Fruit fly (Drosophila melanogaster) whole organism, embryonic: ENCODE data around the gene CG6693.
A peak's percentile ranks its signal among the peaks of the same experiment; 100 is the strongest.

Source experiments
- CG11695 ChIP-seq: fragments of 200-800 bp; sonication (Bioruptor generic); IDR thresholded peaks from 3 replicates; pipeline ENCODE4 v1.3.6; 2022; ENCODE audit warnings: missing biosample characterization, missing genetic modification characterization
- CG13624 ChIP-seq: fragments of 200-800 bp; sonication (Bioruptor generic); optimal IDR thresholded peaks from 2 replicates; lab custom pipeline; 2016; ENCODE audit warnings: missing biosample characterization, missing genetic modification characterization
- CG18262 ChIP-seq: fragments of 200-800 bp; optimal IDR thresholded peaks from 3 replicates; lab custom pipeline; 2019; ENCODE audit warnings: missing biosample characterization, mild to moderate bottlenecking, missing genetic modification characterization, moderate library complexity
- CG18764 ChIP-seq: fragments of 200-800 bp; sonication (Bioruptor generic); optimal IDR thresholded peaks from 3 replicates; lab custom pipeline; 2016; ENCODE audit warnings: missing biosample characterization, missing genetic modification characterization
- CG30403 ChIP-seq: fragments of 200-800 bp; sonication (Bioruptor generic); optimal IDR thresholded peaks from 3 replicates; lab custom pipeline; 2016; ENCODE audit warnings: missing biosample characterization, missing genetic modification characterization
- CG3281 ChIP-seq: fragments of 200-800 bp; sonication (Bioruptor generic); optimal IDR thresholded peaks from 3 replicates; lab custom pipeline; 2017; ENCODE audit warnings: missing biosample characterization, mild to moderate bottlenecking, missing genetic modification characterization
- CG34224 ChIP-seq: fragments of 200-800 bp; sonication (Bioruptor generic); IDR thresholded peaks from 3 replicates; pipeline ENCODE4 v1.3.6; 2022; ENCODE audit warnings: missing biosample characterization, missing genetic modification characterization; ENCODE audit not compliant: partially characterized antibody
- CG4424 ChIP-seq: fragments of 200-800 bp; sonication (Bioruptor generic); optimal IDR thresholded peaks from 3 replicates; lab custom pipeline; 2016; ENCODE audit warnings: missing biosample characterization, missing genetic modification characterization
- CG4820 ChIP-seq: fragments of 200-800 bp; sonication (Bioruptor generic); optimal IDR thresholded peaks from 3 replicates; lab custom pipeline; 2016; ENCODE audit warnings: missing biosample characterization, missing genetic modification characterization
- CG5180 ChIP-seq: fragments of 200-800 bp; sonication (Bioruptor generic); optimal IDR thresholded peaks from 3 replicates; lab custom pipeline; 2017; ENCODE audit warnings: missing biosample characterization, missing genetic modification characterization, mild to moderate bottlenecking, moderate library complexity, missing genetic modification reagents
- CG5245 ChIP-seq: fragments of 200-800 bp; sonication (Bioruptor generic); optimal IDR thresholded peaks from 3 replicates; lab custom pipeline; 2016; ENCODE audit warnings: missing biosample characterization, missing genetic modification characterization
- CG6254 ChIP-seq: fragments of 200-800 bp; sonication (Bioruptor generic); optimal IDR thresholded peaks from 3 replicates; lab custom pipeline; 2017; ENCODE audit warnings: mild to moderate bottlenecking, missing biosample characterization, missing genetic modification reagents, missing genetic modification characterization
- CG6272 ChIP-seq: fragments of 200-800 bp; sonication (Bioruptor generic); IDR thresholded peaks from 2 replicates; pipeline ENCODE4 v1.3.6; 2022; ENCODE audit warnings: missing biosample characterization, missing genetic modification characterization
- CG7372 ChIP-seq: fragments of 200-800 bp; sonication (Bioruptor generic); IDR thresholded peaks from 2 replicates; pipeline ENCODE4 v1.3.6; 2022; ENCODE audit warnings: missing biosample characterization, missing genetic modification characterization
- CG7556 ChIP-seq: fragments of 200-800 bp; sonication (Bioruptor generic); optimal IDR thresholded peaks from 2 replicates; lab custom pipeline; 2017; ENCODE audit warnings: missing biosample characterization, mild to moderate bottlenecking, missing genetic modification characterization
- CG7963 ChIP-seq: fragments of 200-800 bp; sonication (Bioruptor generic); IDR thresholded peaks from 3 replicates; pipeline ENCODE4 v1.3.6; 2022; ENCODE audit warnings: missing biosample characterization, missing genetic modification characterization; ENCODE audit not compliant: partially characterized antibody
- CG9932 ChIP-seq: fragments of 200-800 bp; sonication (Bioruptor generic); IDR thresholded peaks from 2 replicates; pipeline ENCODE4 v1.3.6; 2022; ENCODE audit warnings: missing biosample characterization, missing genetic modification characterization
- CkIIα-i1 ChIP-seq: fragments of 200-800 bp; sonication (Bioruptor generic); IDR thresholded peaks from 2 replicates; pipeline ENCODE4 v1.3.6; 2022; ENCODE audit warnings: missing biosample characterization, missing genetic modification characterization
- Dfd ChIP-seq, 2 experiments: fragments of >200 bp; optimal IDR thresholded peaks; 2 replicates each; lab custom pipeline; 2017; ENCODE audit warnings: missing biosample characterization in 2 of 2, missing genetic modification characterization in 2 of 2
- Doc3 ChIP-seq: fragments of 200-800 bp; sonication (Bioruptor generic); IDR thresholded peaks from 3 replicates; pipeline ENCODE4 v1.3.6; 2022; ENCODE audit warnings: missing biosample characterization, missing genetic modification characterization; ENCODE audit not compliant: partially characterized antibody
- Drgx ChIP-seq: fragments of 200-800 bp; sonication (Bioruptor generic); IDR thresholded peaks from 2 replicates; pipeline ENCODE4 v1.3.6; 2022; ENCODE audit warnings: missing biosample characterization, missing genetic modification characterization
- H2.0 ChIP-seq: fragments of 200-800 bp; sonication (Bioruptor generic); IDR thresholded peaks from 2 replicates; pipeline ENCODE4 v1.3.6; 2022; ENCODE audit warnings: missing biosample characterization, missing genetic modification characterization
- Hand ChIP-seq: fragments of 200-800 bp; sonication (Bioruptor generic); optimal IDR thresholded peaks from 2 replicates; lab custom pipeline; 2017; ENCODE audit warnings: mild to moderate bottlenecking, missing biosample characterization, missing genetic modification reagents, missing genetic modification characterization
- Hey ChIP-seq: fragments of 200-800 bp; sonication (Bioruptor generic); optimal IDR thresholded peaks from 3 replicates; lab custom pipeline; 2018; ENCODE audit warnings: missing biosample characterization, mild to moderate bottlenecking, missing genetic modification characterization
- Hsf ChIP-seq: fragments of 200-800 bp; sonication (Bioruptor generic); optimal IDR thresholded peaks from 3 replicates; lab custom pipeline; 2016; ENCODE audit warnings: missing biosample characterization, missing genetic modification characterization
- Kr ChIP-seq: fragments of 200-800 bp; sonication (Bioruptor generic); optimal IDR thresholded peaks from 2 replicates; lab custom pipeline; 2017; ENCODE audit warnings: missing biosample characterization, mild to moderate bottlenecking, missing genetic modification characterization
- Lhr ChIP-seq: fragments of 200-800 bp; sonication (Bioruptor generic); optimal IDR thresholded peaks from 3 replicates; lab custom pipeline; 2017; ENCODE audit warnings: mild to moderate bottlenecking, missing biosample characterization, missing genetic modification reagents, missing genetic modification characterization
- MESR4 ChIP-seq: fragments of 200-800 bp; sonication (Bioruptor generic); optimal IDR thresholded peaks from 2 replicates; lab custom pipeline; 2018; ENCODE audit warnings: missing biosample characterization, mild to moderate bottlenecking, missing genetic modification characterization, moderate library complexity
- Opbp ChIP-seq: fragments of 200-800 bp; sonication (Bioruptor generic); IDR thresholded peaks from 3 replicates; pipeline ENCODE4 v1.3.6; 2022; ENCODE audit warnings: missing biosample characterization, missing genetic modification characterization; ENCODE audit not compliant: partially characterized antibody
- bowl ChIP-seq: fragments of 200-800 bp; sonication (Bioruptor generic); IDR thresholded peaks from 2 replicates; pipeline ENCODE4 v1.3.6; 2022; ENCODE audit warnings: missing biosample characterization, missing genetic modification characterization
- crol ChIP-seq: fragments of 200-800 bp; sonication (Bioruptor generic); IDR thresholded peaks from 2 replicates; pipeline ENCODE4 v1.3.6; 2022; ENCODE audit warnings: missing biosample characterization, missing genetic modification characterization
- dmrt11E ChIP-seq: fragments of 200-800 bp; sonication (Bioruptor generic); optimal IDR thresholded peaks from 3 replicates; lab custom pipeline; 2018; ENCODE audit warnings: missing biosample characterization, mild to moderate bottlenecking, missing genetic modification characterization, moderate library complexity
- dpn ChIP-seq, 2 experiments: fragments of 200-800 bp; sonication (Bioruptor generic); optimal IDR thresholded peaks; 3 replicates each; lab custom pipeline; 2016; ENCODE audit warnings: missing biosample characterization in 2 of 2, missing genetic modification characterization in 2 of 2
- dysf ChIP-seq: fragments of 200-800 bp; sonication (Bioruptor generic); IDR thresholded peaks from 3 replicates; pipeline ENCODE4 v1.3.6; 2022; ENCODE audit warnings: missing biosample characterization, missing genetic modification characterization
- fru ChIP-seq: fragments of >200 bp; optimal IDR thresholded peaks from 2 replicates; lab custom pipeline; 2017
- gcm ChIP-seq: fragments of 200-800 bp; sonication (Bioruptor generic); optimal IDR thresholded peaks from 2 replicates; lab custom pipeline; 2019; ENCODE audit warnings: missing biosample characterization, mild to moderate bottlenecking, missing genetic modification characterization, moderate library complexity
- kah ChIP-seq: fragments of 200-800 bp; sonication (Bioruptor generic); optimal IDR thresholded peaks from 2 replicates; lab custom pipeline; 2018; ENCODE audit warnings: missing biosample characterization, mild to moderate bottlenecking, missing genetic modification characterization
- kni ChIP-seq: fragments of 200-800 bp; sonication (Bioruptor generic); optimal IDR thresholded peaks from 3 replicates; lab custom pipeline; 2017; ENCODE audit warnings: mild to moderate bottlenecking, missing biosample characterization, missing genetic modification reagents, missing genetic modification characterization
- mirr ChIP-seq: fragments of 200-800 bp; sonication (Bioruptor generic); optimal IDR thresholded peaks from 3 replicates; lab custom pipeline; 2018; ENCODE audit warnings: missing biosample characterization, mild to moderate bottlenecking, missing genetic modification characterization
- nerfin-2 ChIP-seq: fragments of 200-800 bp; sonication (Bioruptor generic); IDR thresholded peaks from 2 replicates; pipeline ENCODE4 v1.3.6; 2022; ENCODE audit warnings: missing biosample characterization, missing genetic modification characterization; ENCODE audit not compliant: partially characterized antibody
- peb ChIP-seq: fragments of 200-800 bp; sonication (Bioruptor generic); IDR thresholded peaks from 2 replicates; pipeline ENCODE4 v1.3.6; 2022; ENCODE audit warnings: missing biosample characterization, missing genetic modification characterization
- pho ChIP-seq: fragments of 200-800 bp; sonication (Bioruptor generic); optimal IDR thresholded peaks from 2 replicates; lab custom pipeline; 2016; ENCODE audit warnings: missing biosample characterization, missing genetic modification characterization
- phol ChIP-seq: fragments of 200-800 bp; sonication (Bioruptor generic); optimal IDR thresholded peaks from 3 replicates; lab custom pipeline; 2018; ENCODE audit warnings: missing biosample characterization, mild to moderate bottlenecking, missing genetic modification characterization, moderate library complexity
- pum ChIP-seq: fragments of 200-800 bp; sonication (Bioruptor generic); optimal IDR thresholded peaks from 2 replicates; lab custom pipeline; 2016; ENCODE audit warnings: missing biosample characterization, missing genetic modification characterization
- sd ChIP-seq: fragments of 200-800 bp; sonication (Bioruptor generic); optimal IDR thresholded peaks from 3 replicates; lab custom pipeline; 2018; ENCODE audit warnings: missing biosample characterization, mild to moderate bottlenecking, missing genetic modification characterization, moderate library complexity
- sob ChIP-seq: fragments of 200-800 bp; sonication (Bioruptor generic); IDR thresholded peaks from 2 replicates; pipeline ENCODE4 v1.3.6; 2022; ENCODE audit warnings: missing biosample characterization, missing genetic modification characterization
- sr ChIP-seq: fragments of 200-800 bp; sonication (Bioruptor generic); IDR thresholded peaks from 3 replicates; pipeline ENCODE4 v1.3.6; 2022; ENCODE audit warnings: missing biosample characterization, missing genetic modification characterization
- z ChIP-seq: fragments of 200-800 bp; sonication (Bioruptor generic); IDR thresholded peaks from 3 replicates; pipeline ENCODE4 v1.3.6; 2022; ENCODE audit warnings: missing biosample characterization, missing genetic modification characterization
- zen2 ChIP-seq: fragments of 200-800 bp; sonication (Bioruptor generic); IDR thresholded peaks from 3 replicates; pipeline ENCODE4 v1.3.6; 2022; ENCODE audit warnings: missing biosample characterization, missing genetic modification characterization; ENCODE audit not compliant: partially characterized antibody
- zfh2 ChIP-seq: fragments of 200-800 bp; sonication (Bioruptor generic); optimal IDR thresholded peaks from 2 replicates; lab custom pipeline; 2016; ENCODE audit warnings: missing biosample characterization, missing genetic modification characterization

Gene CG6693

DNA sequence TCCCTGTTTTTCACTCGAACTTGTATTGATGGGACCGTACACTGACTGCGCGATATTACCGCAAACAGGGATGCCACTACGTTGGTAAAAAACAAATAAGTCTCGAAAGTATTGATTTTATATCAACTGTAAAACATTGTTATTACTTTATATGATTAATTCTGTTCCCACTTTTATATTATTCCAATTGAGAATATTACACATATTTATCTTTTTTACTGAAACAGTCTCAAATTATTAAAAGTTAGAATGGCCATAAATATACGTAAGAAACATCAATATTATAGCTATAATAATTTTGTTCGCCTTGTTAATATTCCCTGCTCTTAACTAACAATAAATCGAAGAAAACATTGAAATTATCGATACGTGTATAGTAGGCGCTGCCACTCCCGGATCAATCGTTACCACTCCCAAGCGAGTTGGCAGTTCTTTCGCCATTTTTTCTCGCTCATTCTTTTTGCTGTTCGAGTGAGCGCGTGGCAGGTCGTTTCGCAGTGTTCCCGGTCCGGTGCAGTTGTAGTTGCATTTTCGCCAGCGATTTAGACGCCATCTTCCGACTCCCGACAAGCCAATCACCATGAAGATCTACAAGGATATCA is 11.5 kb downstream of the CG6693 start, which contains the start of the genes SdhC and Tctp (continued):
- TF ChIP-seq sd (tag; lab: Kevin White, UChicago) (no peak), bowl (GFP tag; lab: Robert Waterston, UW) (no peak), zen2 (no peak), sr (GFP tag; lab: Robert Waterston, UW) (no peak), CG4424 (GFP tag; lab: Kevin White, UChicago) (peak; percentile 46), Dfd (GFP tag; optimal IDR thresholded peaks at IDR 0.05; lab: Kevin White, UChicago) (no peak), CG5180 (GFP tag; lab: Kevin White, UChicago) (peak; percentile 2), CG11695 (no peak), CG34224 (GFP tag; lab: Robert Waterston, UW) (peak; percentile 32; the same call in 1 of the 3 replicates), nerfin-2 (GFP tag; lab: Robert Waterston, UW) (no peak), zfh2 (GFP tag; lab: Kevin White, UChicago) (peak; percentile 14), Hey (tag; lab: Kevin White, UChicago) (no peak), CG3281 (GFP tag; lab: Kevin White, UChicago) (peak; percentile 5), pum (no peak), CG9932 (peak; percentile 42; the same call in 1 of the 2 replicates), CG7963 (GFP tag; lab: Robert Waterston, UW) (no peak), CG7556 (GFP tag; lab: Kevin White, UChicago) (peak; percentile 33), Hsf (GFP tag; lab: Kevin White, UChicago) (peak; percentile 64), MESR4 (GFP tag; lab: Kevin White, UChicago) (peak; percentile 94), CG4820 (peak; percentile 72), Lhr (GFP tag; lab: Kevin White, UChicago) (peak; percentile 58), CG18764 (GFP tag; lab: Kevin White, UChicago) (peak; percentile 2), CG6254 (GFP tag; lab: Kevin White, UChicago) (no peak), CG30403 (peak; percentile 76), CG13624 (GFP tag; lab: Kevin White, UChicago) (peak; percentile 43), pho (peak; percentile 55), sob (GFP tag; lab: Robert Waterston, UW) (no peak), Hand (GFP tag; lab: Kevin White, UChicago) (no peak), Opbp (GFP tag; lab: Robert Waterston, UW) (no peak), gcm (GFP tag; lab: Kevin White, UChicago) (peak; percentile 18), dpn (GFP tag; optimal IDR thresholded peaks at IDR 0.05; lab: Kevin White, UChicago) (peak; percentile 32 to 36), CG5245 (GFP tag; lab: Kevin White, UChicago) (no peak), Doc3 (GFP tag; lab: Robert Waterston, UW) (peak; percentile 57; the same call in 2 of the 3 replicates), dmrt11E (tag; lab: Kevin White, UChicago) (peak; percentile 47), phol (tag; lab: Kevin White, UChicago) (peak; percentile 97), fru (lab: Kevin White, UChicago) (no peak), Drgx (GFP tag; lab: Robert Waterston, UW) (0 out of 2 replicates have a peak, but pooled peaks have one; percentile 7), crol (no peak), Kr (no peak), CG6272 (GFP tag; lab: Robert Waterston, UW) (0 out of 2 replicates have a peak, but pooled peaks have one; percentile 33), CG18262 (tag; lab: Kevin White, UChicago) (peak; percentile 62), mirr (GFP tag; lab: Kevin White, UChicago) (peak; percentile 27), H2.0 (GFP tag; lab: Robert Waterston, UW) (no peak), kni (GFP tag; lab: Kevin White, UChicago) (peak; percentile 37), kah (GFP tag; lab: Kevin White, UChicago) (peak; percentile 13), z (GFP tag; lab: Robert Waterston, UW) (no peak), peb (0 out of 2 replicates have a peak, but pooled peaks have one; percentile 7), dysf (no peak), CG7372 (GFP tag; lab: Robert Waterston, UW) (no peak), CkIIα-i1 (GFP tag; lab: Robert Waterston, UW) (no peak)
